Worm (Caenorhabditis elegans) whole organism, L1 larva: ENCODE results near the gene ZK856.14.

Experiments used
- C16A3.4 ChIP-seq: fragments of 150-350 bp; optimal IDR thresholded peaks from 2 replicates; lab custom pipeline; 2014; ENCODE audit warnings: missing biosample characterization, missing genetic modification characterization
- C34B4.2 ChIP-seq: sonication (generic microtip); optimal IDR thresholded peaks from 2 replicates; lab custom pipeline; 2017; ENCODE audit warnings: mild to moderate bottlenecking, missing genetic modification characterization, missing compliant biosample characterization
- aha-1 ChIP-seq: fragments of 150-350 bp; optimal IDR thresholded peaks from 2 replicates; lab custom pipeline; 2014; ENCODE audit warnings: missing biosample characterization, missing genetic modification characterization
- alr-1 ChIP-seq: fragments of 200-800 bp; sonication (Bioruptor generic); optimal IDR thresholded peaks from 2 replicates; lab custom pipeline; 2018; ENCODE audit warnings: borderline replicate concordance, mild to moderate bottlenecking, missing genetic modification characterization, missing compliant biosample characterization
- aly-2 ChIP-seq: fragments of 150-350 bp; optimal IDR thresholded peaks from 2 replicates; lab custom pipeline; 2014; ENCODE audit warnings: missing biosample characterization, missing genetic modification characterization
- blmp-1 ChIP-seq: fragments of 150-350 bp; optimal IDR thresholded peaks from 2 replicates; lab custom pipeline; 2014; ENCODE audit warnings: missing biosample characterization, missing genetic modification characterization
- ceh-63 ChIP-seq: fragments of 200-800 bp; sonication (Bioruptor generic); optimal IDR thresholded peaks from 2 replicates; lab custom pipeline; 2018; ENCODE audit warnings: mild to moderate bottlenecking, missing genetic modification characterization, missing compliant biosample characterization
- ceh-88 ChIP-seq: fragments of 200-800 bp; sonication (Bioruptor generic); IDR thresholded peaks from 2 replicates; pipeline ENCODE4 v1.3.6; 2022; ENCODE audit warnings: missing genetic modification characterization, missing compliant biosample characterization
- ceh-90 ChIP-seq: sonication (generic microtip); optimal IDR thresholded peaks from 2 replicates; lab custom pipeline; 2016; ENCODE audit warnings: missing genetic modification characterization, missing compliant biosample characterization
- dsc-1 ChIP-seq: sonication (generic microtip); optimal IDR thresholded peaks from 2 replicates; lab custom pipeline; 2016; ENCODE audit warnings: mild to moderate bottlenecking, missing genetic modification characterization, missing compliant biosample characterization
- efl-1 ChIP-seq, 4 experiments: fragments of 150-350 bp; optimal IDR thresholded peaks in 3 of 4; peaks in 1 of 4; 1 replicate in 1 of 4; 2 replicates in 3 of 4; lab custom pipeline; 2014; ENCODE audit warnings: missing biosample characterization in 2 of 4, missing genetic modification characterization in 2 of 4, missing genetic modification reagents in 2 of 4
- egl-13 ChIP-seq: sonication (generic microtip); optimal IDR thresholded peaks from 2 replicates; lab custom pipeline; 2016; ENCODE audit warnings: missing genotype, missing genetic modification reagents, missing genetic modification characterization, missing compliant biosample characterization
- egl-27 ChIP-seq, 2 experiments: fragments of 150-350 bp in 1 of 2; sonication (generic microtip); optimal IDR thresholded peaks; 3 replicates each; lab custom pipeline; 2017 to 2018; ENCODE audit warnings: missing biosample characterization in 2 of 2, missing genetic modification characterization in 2 of 2, missing genetic modification reagents in 2 of 2
- ets-5 ChIP-seq: fragments of 200-800 bp; sonication (Bioruptor generic); IDR thresholded peaks from 2 replicates; pipeline ENCODE4 v1.3.6; 2022; ENCODE audit warnings: missing genetic modification characterization, missing compliant biosample characterization
- fkh-10 ChIP-seq: sonication (generic microtip); optimal IDR thresholded peaks from 2 replicates; lab custom pipeline; 2017; ENCODE audit warnings: missing biosample characterization, missing genetic modification reagents, missing genetic modification characterization
- fkh-4 ChIP-seq: sonication (generic microtip); optimal IDR thresholded peaks from 2 replicates; lab custom pipeline; 2016; ENCODE audit warnings: missing compliant biosample characterization, missing genetic modification characterization, borderline replicate concordance
- fkh-8 ChIP-seq: sonication (generic microtip); optimal IDR thresholded peaks from 2 replicates; lab custom pipeline; 2016; ENCODE audit warnings: mild to moderate bottlenecking, missing genetic modification characterization, missing compliant biosample characterization
- grh-1 ChIP-seq: fragments of 200-800 bp; sonication (Bioruptor generic); IDR thresholded peaks from 2 replicates; pipeline ENCODE4 v1.3.6; 2022; ENCODE audit warnings: missing genetic modification reagents, missing genetic modification characterization, missing compliant biosample characterization
- hlh-4 ChIP-seq: sonication (generic microtip); optimal IDR thresholded peaks from 2 replicates; lab custom pipeline; 2016; ENCODE audit warnings: mild to moderate bottlenecking, missing genetic modification characterization, missing compliant biosample characterization
- hpl-2 ChIP-seq: fragments of 150-350 bp; optimal IDR thresholded peaks from 2 replicates; lab custom pipeline; 2014; ENCODE audit warnings: missing biosample characterization, missing genetic modification reagents, missing genetic modification characterization
- irx-1 ChIP-seq: sonication (generic microtip); optimal IDR thresholded peaks from 2 replicates; lab custom pipeline; 2016; ENCODE audit warnings: missing genetic modification characterization, missing compliant biosample characterization
- lin-13 ChIP-seq: fragments of 150-350 bp; optimal IDR thresholded peaks from 2 replicates; lab custom pipeline; 2014; ENCODE audit warnings: missing biosample characterization, missing genetic modification reagents, missing genetic modification characterization
- lin-14 ChIP-seq: fragments of 200-800 bp; sonication (Bioruptor generic); optimal IDR thresholded peaks from 2 replicates; lab custom pipeline; 2018; ENCODE audit warnings: mild to moderate bottlenecking, missing genetic modification characterization, moderate library complexity, missing compliant biosample characterization
- lin-15B ChIP-seq: fragments of 150-350 bp; sonication (generic microtip); optimal IDR thresholded peaks from 3 replicates; lab custom pipeline; 2014; ENCODE audit warnings: missing biosample characterization, missing genetic modification characterization
- lin-35 ChIP-seq, 2 experiments: fragments of 150-350 bp; optimal IDR thresholded peaks; 2 replicates each; lab custom pipeline; 2014; ENCODE audit warnings: missing biosample characterization in 2 of 2, missing genetic modification characterization in 2 of 2, missing genetic modification reagents in 2 of 2
- lir-3 ChIP-seq: sonication (generic microtip); optimal IDR thresholded peaks from 2 replicates; lab custom pipeline; 2016; ENCODE audit warnings: mild to moderate bottlenecking, missing genetic modification characterization, moderate library complexity, missing compliant biosample characterization; ENCODE audit not compliant: poor library complexity
- lsy-2 ChIP-seq, 2 experiments: fragments of 150-350 bp; optimal IDR thresholded peaks; 2 replicates each; lab custom pipeline; 2014; ENCODE audit warnings: missing biosample characterization in 2 of 2, missing genetic modification characterization in 2 of 2
- mdl-1 ChIP-seq, 2 experiments: fragments of 150-350 bp; optimal IDR thresholded peaks; 2 replicates each; lab custom pipeline; 2014 to 2017; ENCODE audit warnings: missing biosample characterization in 2 of 2, missing genetic modification characterization in 2 of 2, inconsistent platforms in 1 of 2
- mep-1 ChIP-seq: fragments of 150-350 bp; optimal IDR thresholded peaks from 2 replicates; lab custom pipeline; 2014; ENCODE audit warnings: missing biosample characterization, missing genetic modification characterization
- nhr-11 ChIP-seq: fragments of 150-350 bp; optimal IDR thresholded peaks from 2 replicates; lab custom pipeline; 2014; ENCODE audit warnings: missing biosample characterization, missing genetic modification characterization
- nhr-12 ChIP-seq: sonication (generic microtip); optimal IDR thresholded peaks from 2 replicates; lab custom pipeline; 2017; ENCODE audit warnings: missing biosample characterization, missing genetic modification characterization
- nhr-28 ChIP-seq: fragments of 150-350 bp; optimal IDR thresholded peaks from 2 replicates; lab custom pipeline; 2014; ENCODE audit warnings: missing biosample characterization, missing genetic modification characterization
- nhr-76 ChIP-seq: sonication (generic microtip); optimal IDR thresholded peaks from 2 replicates; lab custom pipeline; 2017; ENCODE audit warnings: missing biosample characterization, missing genetic modification characterization
- nhr-77 ChIP-seq: fragments of 150-350 bp; optimal IDR thresholded peaks from 2 replicates; lab custom pipeline; 2014; ENCODE audit warnings: missing biosample characterization, missing genetic modification characterization
- nhr-84 ChIP-seq: sonication (generic microtip); optimal IDR thresholded peaks from 2 replicates; lab custom pipeline; 2017; ENCODE audit warnings: missing biosample characterization, missing genetic modification characterization
- nhr-85 ChIP-seq: sonication (generic microtip); peaks from one replicate; lab custom pipeline; 2016; ENCODE audit warnings: missing genetic modification characterization, inconsistent platforms, missing compliant biosample characterization
- nhr-90 ChIP-seq: sonication (generic microtip); optimal IDR thresholded peaks from 2 replicates; lab custom pipeline; 2016; ENCODE audit warnings: mild to moderate bottlenecking, missing genetic modification characterization, missing compliant biosample characterization; ENCODE audit not compliant: poor library complexity
- pag-3 ChIP-seq: sonication (generic microtip); optimal IDR thresholded peaks from 2 replicates; lab custom pipeline; 2017; ENCODE audit warnings: missing genetic modification characterization, mild to moderate bottlenecking, missing compliant biosample characterization, antibody characterized with exemption, borderline replicate concordance; ENCODE audit not compliant: insufficient read depth
- skn-1 ChIP-seq: fragments of 150-350 bp; optimal IDR thresholded peaks from 2 replicates; lab custom pipeline; 2014; ENCODE audit warnings: missing biosample characterization, missing genetic modification characterization
- snpc-4 ChIP-seq: fragments of 150-350 bp; optimal IDR thresholded peaks from 2 replicates; lab custom pipeline; 2014; ENCODE audit warnings: missing biosample characterization, missing genetic modification characterization
- snu-23 ChIP-seq: sonication (generic microtip); optimal IDR thresholded peaks from 2 replicates; lab custom pipeline; 2016; ENCODE audit warnings: missing genetic modification characterization, missing compliant biosample characterization
- sox-4 ChIP-seq: sonication (generic microtip); optimal IDR thresholded peaks from 2 replicates; lab custom pipeline; 2016; ENCODE audit warnings: missing genetic modification characterization, missing compliant biosample characterization
- sptf-1 ChIP-seq: fragments of 150-350 bp; optimal IDR thresholded peaks from 2 replicates; lab custom pipeline; 2014; ENCODE audit warnings: missing biosample characterization, missing genetic modification characterization
- sup-37 ChIP-seq: fragments of 200-800 bp; sonication (Bioruptor generic); optimal IDR thresholded peaks from 2 replicates; lab custom pipeline; 2018; ENCODE audit warnings: mild to moderate bottlenecking, missing genetic modification characterization, missing compliant biosample characterization
- swsn-7 ChIP-seq: sonication (generic microtip); optimal IDR thresholded peaks from 2 replicates; lab custom pipeline; 2016; ENCODE audit warnings: missing genetic modification characterization, missing compliant biosample characterization
- tlp-1 ChIP-seq: fragments of 150-350 bp; optimal IDR thresholded peaks from 2 replicates; lab custom pipeline; 2014; ENCODE audit warnings: missing biosample characterization, missing genetic modification characterization
- unc-30 ChIP-seq: sonication (generic microtip); optimal IDR thresholded peaks from 2 replicates; lab custom pipeline; 2017; ENCODE audit warnings: missing biosample characterization, missing genetic modification characterization
- unc-62 ChIP-seq: fragments of 150-350 bp; optimal IDR thresholded peaks from 2 replicates; lab custom pipeline; 2014; ENCODE audit warnings: missing biosample characterization, missing genetic modification reagents, missing genetic modification characterization
- vab-15 ChIP-seq: sonication (generic microtip); optimal IDR thresholded peaks from 2 replicates; lab custom pipeline; 2017; ENCODE audit warnings: missing genotype, mild to moderate bottlenecking, missing genetic modification characterization, missing compliant biosample characterization
- xbp-1 ChIP-seq: sonication (generic microtip); optimal IDR thresholded peaks from 2 replicates; lab custom pipeline; 2016; ENCODE audit warnings: missing genetic modification characterization, missing compliant biosample characterization
- zag-1 ChIP-seq: fragments of 150-350 bp; optimal IDR thresholded peaks from 2 replicates; lab custom pipeline; 2014; ENCODE audit warnings: missing biosample characterization, missing genetic modification characterization
- zip-4 ChIP-seq: fragments of 200-800 bp; sonication (Bioruptor generic); optimal IDR thresholded peaks from 2 replicates; lab custom pipeline; 2018; ENCODE audit warnings: mild to moderate bottlenecking, missing genetic modification characterization, moderate library complexity, missing compliant biosample characterization
- ztf-11 ChIP-seq, 2 experiments: sonication (generic microtip); optimal IDR thresholded peaks; 2 replicates each; lab custom pipeline; 2016 to 2017; ENCODE audit warnings: missing genetic modification characterization in 2 of 2, missing biosample characterization in 1 of 2, missing compliant biosample characterization in 1 of 2

ZK856.14 gene

DNA sequence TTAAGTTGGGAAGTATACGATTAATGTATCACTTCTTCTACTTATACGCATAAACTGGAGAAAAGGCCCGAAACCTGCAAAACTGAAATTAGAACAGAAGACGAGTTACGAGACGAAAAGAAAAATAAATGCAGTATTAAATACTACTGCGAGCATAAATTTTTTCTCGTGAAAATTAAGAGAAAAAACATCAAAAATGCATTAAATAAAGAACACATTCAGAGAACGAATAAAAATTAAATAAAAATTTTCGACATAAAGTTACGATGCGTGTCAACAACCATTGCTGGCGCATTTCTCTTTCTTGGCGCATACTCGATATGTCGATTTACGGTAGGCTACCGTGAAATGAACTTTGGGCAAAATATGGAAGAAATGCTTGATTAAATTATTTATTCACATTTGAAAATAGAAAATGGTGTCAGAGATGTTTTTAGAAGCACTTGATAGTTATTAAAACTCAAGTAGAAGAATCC lies 11.9 kb upstream of the ZK856.14 start, which contains the start of the genes ZK856.19 and ZK856.11:
ZK856.19 (minus strand) TSS at position 51 of the 476 bp plus-strand sequence.
ZK856.11 (minus strand) TSS at position 76 of the 476 bp plus-strand sequence.
- peak; percentile 77 for TF ChIP-seq xbp-1 (tag; lab: Kevin White, UChicago)
- TF ChIP-seq egl-13, result no peak
- peak; percentile 39 for TF ChIP-seq aly-2 (tag; lab: Kevin White, UChicago)
- TF ChIP-seq efl-1 (optimal IDR thresholded peaks at IDR 0.05; lab: Kevin White, UChicago), result peak; percentile 63 to 74
- peak; percentile 66 to 97 for TF ChIP-seq efl-1 (GFP tag; optimal IDR thresholded peaks at IDR 0.05 in 1 of 2; lab: Kevin White, UChicago)
- no peak for TF ChIP-seq alr-1 (tag; lab: Kevin White, UChicago)
- TF ChIP-seq nhr-28 (tag; lab: Kevin White, UChicago), result no peak
- TF ChIP-seq ceh-90 (tag; lab: Kevin White, UChicago), result no peak
- peak; percentile 79 to 88 for TF ChIP-seq lsy-2 (tag; optimal IDR thresholded peaks at IDR 0.05; lab: Kevin White, UChicago)
- TF ChIP-seq fkh-4 (tag; lab: Kevin White, UChicago), result no peak
- no peak for TF ChIP-seq hlh-4
- TF ChIP-seq blmp-1 (tag; lab: Kevin White, UChicago), result peak; percentile 76
- TF ChIP-seq sptf-1 (tag; lab: Kevin White, UChicago), result no peak
- TF ChIP-seq lir-3 (tag; lab: Kevin White, UChicago), result peak; percentile 50
- TF ChIP-seq lin-35 (GFP tag; optimal IDR thresholded peaks at IDR 0.05; lab: Kevin White, UChicago), result peak; percentile 70 to 75
- no peak for TF ChIP-seq aha-1 (tag; lab: Kevin White, UChicago)
- no peak for TF ChIP-seq ceh-63 (GFP tag; lab: Kevin White, UChicago)
- TF ChIP-seq nhr-12 (tag; lab: Kevin White, UChicago), result no peak
- no peak for TF ChIP-seq mdl-1 (tag; optimal IDR thresholded peaks at IDR 0.05; lab: Kevin White, UChicago)
- peak; percentile 37 for TF ChIP-seq skn-1 (tag; lab: Kevin White, UChicago)
- no peak for TF ChIP-seq ztf-11 (tag; optimal IDR thresholded peaks at IDR 0.05; lab: Kevin White, UChicago)
- no peak for TF ChIP-seq unc-62
- peak; percentile 1 for TF ChIP-seq lin-13 (GFP tag; lab: Kevin White, UChicago)
- TF ChIP-seq zip-4 (GFP tag; lab: Kevin White, UChicago), result peak; percentile 4
- peak; percentile 78 for TF ChIP-seq nhr-90 (tag; lab: Kevin White, UChicago)
- TF ChIP-seq C16A3.4 (tag; lab: Kevin White, UChicago), result peak; percentile 68
- TF ChIP-seq snpc-4, result peak; percentile 69
- no peak for TF ChIP-seq ceh-88 (GFP tag; lab: Robert Waterston, UW)
- TF ChIP-seq nhr-84 (tag; lab: Kevin White, UChicago), result no peak
- TF ChIP-seq ets-5 (GFP tag; lab: Robert Waterston, UW), result no peak
- TF ChIP-seq swsn-7 (tag; lab: Kevin White, UChicago), result peak; percentile 77
- TF ChIP-seq unc-30 (tag; lab: Kevin White, UChicago), result no peak
- TF ChIP-seq hpl-2, result no peak
- peak; percentile 78 for TF ChIP-seq lin-15B (tag; lab: Kevin White, UChicago)
- TF ChIP-seq zag-1 (tag; lab: Kevin White, UChicago), result no peak
- TF ChIP-seq sup-37 (GFP tag; lab: Kevin White, UChicago), result no peak
- no peak for TF ChIP-seq nhr-76 (tag; lab: Kevin White, UChicago)
- peak; percentile 69 for TF ChIP-seq dsc-1 (tag; lab: Kevin White, UChicago)
- TF ChIP-seq grh-1 (GFP tag; lab: Robert Waterston, UW), result peak; percentile 55; the same call in 1 of the 2 replicates
- no peak for TF ChIP-seq C34B4.2 (tag; lab: Kevin White, UChicago)
- TF ChIP-seq lin-14 (GFP tag; lab: Kevin White, UChicago), result peak; percentile 69
- TF ChIP-seq egl-27 (tag; optimal IDR thresholded peaks at IDR 0.05; lab: Kevin White, UChicago), result no peak
- no peak for TF ChIP-seq fkh-8 (tag; lab: Kevin White, UChicago)
- peak; percentile 79 for TF ChIP-seq snu-23 (GFP tag; lab: Kevin White, UChicago)
- TF ChIP-seq pag-3 (tag; lab: Kevin White, UChicago), result no peak
- peak; percentile 40 for TF ChIP-seq irx-1 (tag; lab: Kevin White, UChicago)
- no peak for TF ChIP-seq fkh-10 (GFP tag; lab: Kevin White, UChicago)
- TF ChIP-seq sox-4 (tag; lab: Kevin White, UChicago), result peak; percentile 0
- peak; percentile 88 for TF ChIP-seq mep-1
- TF ChIP-seq nhr-85, result peak; percentile 86
- no peak for TF ChIP-seq tlp-1
- TF ChIP-seq vab-15 (tag; lab: Kevin White, UChicago), result no peak
- peak; percentile 24 for TF ChIP-seq nhr-77 (tag; lab: Kevin White, UChicago)
- TF ChIP-seq nhr-11 (tag; lab: Kevin White, UChicago), result peak; percentile 33
